Worm (Caenorhabditis elegans) whole organism, early embryonic: ENCODE data around the gene T28A11.13.

Experiments used
- B0310.2 ChIP-seq: sonication (generic microtip); optimal IDR thresholded peaks from 2 replicates; lab custom pipeline; 2016; ENCODE audit warnings: mild to moderate bottlenecking, missing genetic modification characterization, missing compliant biosample characterization
- F13C5.2 ChIP-seq: sonication (generic microtip); optimal IDR thresholded peaks from 2 replicates; lab custom pipeline; 2017; ENCODE audit warnings: mild to moderate bottlenecking, missing genetic modification characterization, inconsistent platforms, missing compliant biosample characterization
- aly-1 ChIP-seq: sonication (generic microtip); optimal IDR thresholded peaks from 2 replicates; lab custom pipeline; 2016; ENCODE audit warnings: missing genetic modification characterization, missing compliant biosample characterization
- ama-1 ChIP-seq: fragments of 150-350 bp; optimal IDR thresholded peaks from 2 replicates; lab custom pipeline; 2014
- ceh-13 ChIP-seq: fragments of 200-800 bp; sonication (Bioruptor generic); optimal IDR thresholded peaks from 2 replicates; lab custom pipeline; 2018; ENCODE audit warnings: mild to moderate bottlenecking, missing genetic modification characterization, missing compliant biosample characterization
- ceh-36 ChIP-seq: sonication (generic microtip); optimal IDR thresholded peaks from 2 replicates; lab custom pipeline; 2016; ENCODE audit warnings: missing genetic modification characterization, inconsistent platforms, missing compliant biosample characterization
- ets-7 ChIP-seq: sonication (generic microtip); optimal IDR thresholded peaks from 2 replicates; lab custom pipeline; 2016; ENCODE audit warnings: missing genotype, missing genetic modification characterization, missing compliant biosample characterization
- flt-1 ChIP-seq: fragments of 200-800 bp; sonication (Bioruptor generic); IDR thresholded peaks from 2 replicates; pipeline ENCODE4 v1.3.6; 2022; ENCODE audit warnings: missing genetic modification characterization, missing compliant biosample characterization
- hmbx-1 ChIP-seq: sonication (generic microtip); optimal IDR thresholded peaks from 2 replicates; lab custom pipeline; 2016; ENCODE audit warnings: mild to moderate bottlenecking, missing genetic modification characterization, missing compliant biosample characterization
- hmg-4 ChIP-seq: fragments of 200-800 bp; sonication (Bioruptor generic); optimal IDR thresholded peaks from 2 replicates; lab custom pipeline; 2018; ENCODE audit warnings: mild to moderate bottlenecking, missing genetic modification characterization, missing compliant biosample characterization
- hnd-1 ChIP-seq: sonication (generic microtip); optimal IDR thresholded peaks from 2 replicates; lab custom pipeline; 2016; ENCODE audit warnings: missing genetic modification characterization, missing compliant biosample characterization
- pes-1 ChIP-seq: fragments of 200-800 bp; sonication (Bioruptor generic); IDR thresholded peaks from 2 replicates; pipeline ENCODE4 v1.3.6; 2022; ENCODE audit warnings: missing genetic modification reagents, missing genetic modification characterization, missing compliant biosample characterization
- scrt-1 ChIP-seq: fragments of 200-800 bp; sonication (Bioruptor generic); IDR thresholded peaks from 2 replicates; pipeline ENCODE4 v1.3.6; 2022; ENCODE audit warnings: missing genetic modification characterization, missing compliant biosample characterization
- sea-1 ChIP-seq: fragments of 200-800 bp; sonication (Bioruptor generic); conservative IDR thresholded peaks from 2 replicates; pipeline ENCODE4 v1.3.6; 2022; ENCODE audit warnings: missing genetic modification characterization, missing compliant biosample characterization
- tbx-11 ChIP-seq: fragments of 200-800 bp; sonication (Bioruptor generic); IDR thresholded peaks from 2 replicates; pipeline ENCODE4 v1.3.6; 2022; ENCODE audit warnings: missing genetic modification characterization, missing compliant biosample characterization
- tbx-37 ChIP-seq: fragments of 200-800 bp; sonication (Bioruptor generic); conservative IDR thresholded peaks from 2 replicates; pipeline ENCODE4 v1.3.6; 2022; ENCODE audit warnings: missing genetic modification reagents, missing genetic modification characterization, missing compliant biosample characterization
- tra-4 ChIP-seq: sonication (generic microtip); optimal IDR thresholded peaks from 2 replicates; lab custom pipeline; 2017; ENCODE audit warnings: missing genetic modification characterization, missing compliant biosample characterization

Gene T28A11.13

DNA sequence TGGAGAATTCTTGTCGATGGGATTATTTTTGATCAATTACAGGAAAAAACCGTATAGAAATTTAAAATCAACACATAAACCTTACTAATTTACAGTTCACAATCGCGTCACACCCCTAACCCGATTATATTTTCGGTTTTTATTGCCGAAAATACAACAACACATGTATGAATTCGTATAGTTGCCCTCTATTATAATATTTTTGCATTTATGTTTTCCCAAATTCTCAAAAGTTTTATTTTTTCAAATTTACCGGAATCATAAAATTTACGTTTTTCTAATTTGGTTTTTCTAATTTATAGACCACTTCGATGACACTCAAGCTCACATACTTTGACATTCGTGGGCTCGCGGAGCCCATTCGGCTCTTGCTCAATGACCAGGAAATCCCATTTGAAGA lies 7.1 kb downstream of the T28A11.13 start, which contains the start of gene gst-23:
TSS of gene gst-23 (plus strand) at position 301 of the 400 bp plus-strand sequence.
- TF ChIP-seq aly-1 (tag; lab: Kevin White, UChicago): no peak
- no peak for TF ChIP-seq F13C5.2 (tag; lab: Kevin White, UChicago)
- TF ChIP-seq sea-1 (GFP tag; lab: Robert Waterston, UW): no peak
- no peak for TF ChIP-seq pes-1 (GFP tag; lab: Robert Waterston, UW)
- no peak for TF ChIP-seq tbx-11 (GFP tag; lab: Robert Waterston, UW)
- no peak for TF ChIP-seq scrt-1 (GFP tag; lab: Robert Waterston, UW)
- no peak for TF ChIP-seq ama-1 (lab: Kevin White, UChicago)
- no peak for TF ChIP-seq hmbx-1 (tag; lab: Kevin White, UChicago)
- no peak for TF ChIP-seq hmg-4 (GFP tag; lab: Kevin White, UChicago)
- no peak for TF ChIP-seq ceh-36 (tag; lab: Kevin White, UChicago)
- no peak for TF ChIP-seq ets-7
- TF ChIP-seq tra-4 (tag; lab: Kevin White, UChicago): no peak
- no peak for TF ChIP-seq flt-1 (GFP tag; lab: Robert Waterston, UW)
- no peak for TF ChIP-seq B0310.2
- no peak for TF ChIP-seq tbx-37
- no peak for TF ChIP-seq ceh-13 (GFP tag; lab: Kevin White, UChicago)
- TF ChIP-seq hnd-1 (tag; lab: Kevin White, UChicago): no peak

DNA sequence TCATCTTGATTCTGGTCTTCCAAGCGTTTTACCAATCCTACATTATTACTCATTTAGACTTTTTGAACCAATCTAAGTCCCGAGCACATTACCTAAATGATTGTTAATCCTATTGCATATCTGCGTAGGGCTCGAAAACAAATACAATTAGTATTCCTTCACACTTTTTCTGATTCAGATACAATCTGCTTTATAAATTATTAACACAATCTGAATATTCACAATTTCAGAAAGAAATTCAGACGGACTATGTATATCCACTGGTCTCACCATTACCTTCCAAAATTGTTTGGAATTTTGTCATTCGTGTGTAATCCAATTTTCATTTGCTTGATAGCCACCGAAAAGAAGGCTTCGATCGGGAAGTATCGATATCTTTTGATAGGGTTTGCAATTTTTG lies 8.9 kb downstream of the T28A11.13 start, which contains the start of gene srj-11:
TSS of gene srj-11 (plus strand) at position 250 of the 400 bp plus-strand sequence.
- TF ChIP-seq hmbx-1 (tag; lab: Kevin White, UChicago) (no peak), ceh-13 (GFP tag; lab: Kevin White, UChicago) (no peak), tbx-11 (GFP tag; lab: Robert Waterston, UW) (no peak), ama-1 (lab: Kevin White, UChicago) (no peak), aly-1 (tag; lab: Kevin White, UChicago) (no peak)

DNA sequence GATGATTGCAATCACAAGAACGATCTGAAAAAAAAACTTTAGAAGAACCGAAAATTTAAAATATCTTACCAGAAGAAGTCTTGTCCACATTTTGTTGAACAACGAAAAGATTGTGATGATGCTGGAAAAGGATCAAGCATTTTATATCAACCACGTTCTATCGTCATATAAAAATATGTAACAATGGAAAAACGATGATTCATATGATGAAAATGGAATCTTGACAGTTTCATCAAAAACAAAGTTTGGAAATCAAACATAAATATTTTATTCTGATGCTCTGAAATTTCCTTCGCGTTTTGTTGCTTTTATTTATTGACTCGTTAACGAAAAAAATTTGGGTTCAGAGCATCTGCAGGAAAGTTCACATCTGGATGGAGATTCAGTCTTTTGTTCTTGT lies 13.4 kb downstream of the T28A11.13 start, which contains the start of the genes K08D9.9 and str-16:
TSS of gene K08D9.9 (minus strand) at position 101 of the 400 bp plus-strand sequence.
TSS of gene str-16 (plus strand) at position 266 of the 400 bp plus-strand sequence.
- TF ChIP-seq tbx-11 (GFP tag; lab: Robert Waterston, UW) (no peak), F13C5.2 (tag; lab: Kevin White, UChicago) (no peak)

DNA sequence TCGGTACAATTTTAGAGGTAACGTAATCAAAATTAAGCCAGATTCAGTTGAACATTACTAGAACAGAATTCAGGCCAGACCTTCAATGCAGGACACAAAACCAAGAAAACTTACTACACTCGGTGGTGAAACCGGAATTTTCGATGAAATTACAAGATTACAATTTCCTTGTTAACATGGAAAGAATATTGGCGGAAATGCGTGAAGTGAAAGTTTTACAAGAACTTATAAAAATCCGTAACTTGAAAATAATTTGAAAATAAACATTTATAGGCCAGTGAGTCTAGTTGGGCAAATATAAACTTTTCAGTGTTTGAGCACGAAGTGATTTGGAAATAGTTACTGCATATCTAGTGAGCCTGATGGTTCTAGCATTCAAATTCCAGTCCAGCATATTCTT lies 15.2 kb downstream of the T28A11.13 start, which contains the start of gene K08D9.6:
TSS of gene K08D9.6 (minus strand) at position 101 of the 400 bp plus-strand sequence.
- TF ChIP-seq tbx-37 (no peak), B0310.2 (no peak), tra-4 (tag; lab: Kevin White, UChicago) (no peak), ceh-13 (GFP tag; lab: Kevin White, UChicago) (no peak), aly-1 (tag; lab: Kevin White, UChicago) (no peak), F13C5.2 (tag; lab: Kevin White, UChicago) (no peak), hmbx-1 (tag; lab: Kevin White, UChicago) (no peak), hmg-4 (GFP tag; lab: Kevin White, UChicago) (no peak), ama-1 (lab: Kevin White, UChicago) (no peak), ceh-36 (tag; lab: Kevin White, UChicago) (no peak), ets-7 (no peak), pes-1 (GFP tag; lab: Robert Waterston, UW) (no peak), scrt-1 (GFP tag; lab: Robert Waterston, UW) (no peak), tbx-11 (GFP tag; lab: Robert Waterston, UW) (no peak), sea-1 (GFP tag; lab: Robert Waterston, UW) (no peak), hnd-1 (tag; lab: Kevin White, UChicago) (no peak)

DNA sequence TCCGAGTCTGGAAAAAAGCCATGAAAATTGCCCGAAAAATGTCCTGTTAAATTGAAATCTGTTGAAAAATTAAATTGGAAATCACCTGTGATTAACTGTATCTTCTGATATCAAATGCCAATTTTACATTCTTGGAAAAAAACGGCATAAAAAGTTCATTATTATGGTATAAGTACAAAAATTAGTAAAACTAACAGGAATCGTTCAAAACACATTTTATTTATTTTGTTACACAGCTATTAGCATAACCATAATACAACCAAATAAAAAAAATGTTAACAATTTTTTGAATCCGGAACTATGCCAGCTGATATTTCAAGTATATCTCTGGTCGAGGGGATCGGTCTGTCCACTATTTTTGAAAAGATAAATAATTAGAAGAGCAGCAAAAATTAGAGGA lies 19.5 kb downstream of the T28A11.13 start, which contains the start of gene K08D9.10:
TSS of gene K08D9.10 (plus strand) at position 301 of the 400 bp plus-strand sequence.
- TF ChIP-seq hmg-4 (GFP tag; lab: Kevin White, UChicago): no peak
- TF ChIP-seq ama-1 (lab: Kevin White, UChicago): no peak
- no peak for TF ChIP-seq aly-1 (tag; lab: Kevin White, UChicago)
- no peak for TF ChIP-seq F13C5.2 (tag; lab: Kevin White, UChicago)
- TF ChIP-seq B0310.2: no peak
- no peak for TF ChIP-seq tra-4 (tag; lab: Kevin White, UChicago)
- no peak for TF ChIP-seq tbx-11 (GFP tag; lab: Robert Waterston, UW)
- TF ChIP-seq hnd-1 (tag; lab: Kevin White, UChicago): no peak
- TF ChIP-seq pes-1 (GFP tag; lab: Robert Waterston, UW): no peak
- no peak for TF ChIP-seq hmbx-1 (tag; lab: Kevin White, UChicago)
- TF ChIP-seq flt-1 (GFP tag; lab: Robert Waterston, UW): no peak
- no peak for TF ChIP-seq scrt-1 (GFP tag; lab: Robert Waterston, UW)
- TF ChIP-seq ceh-36 (tag; lab: Kevin White, UChicago): no peak

DNA sequence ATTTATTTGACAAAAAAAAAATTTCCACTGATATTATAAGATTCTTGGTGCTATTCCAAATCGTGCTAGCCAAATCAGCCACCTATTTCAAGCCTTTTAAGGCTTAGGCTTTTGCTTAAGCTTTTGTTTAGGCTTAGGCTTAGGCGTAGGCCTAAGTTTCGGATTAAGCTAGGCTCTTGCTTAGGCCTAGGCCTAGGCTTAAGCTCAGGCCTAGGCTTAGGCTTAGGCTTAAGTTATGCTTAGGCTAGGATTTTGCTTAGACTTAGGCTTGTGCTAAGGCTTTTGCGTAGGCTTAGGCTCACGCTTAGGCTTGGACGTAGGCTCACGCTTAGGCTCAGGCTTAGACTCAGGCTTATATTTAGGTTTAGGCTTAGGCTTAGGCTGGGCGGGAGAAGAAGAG lies 19.9 kb downstream of the T28A11.13 start:
- TF ChIP-seq hnd-1 (tag; lab: Kevin White, UChicago) (no peak), flt-1 (GFP tag; lab: Robert Waterston, UW) (no peak), sea-1 (GFP tag; lab: Robert Waterston, UW) (no peak), tra-4 (tag; lab: Kevin White, UChicago) (no peak), ceh-13 (GFP tag; lab: Kevin White, UChicago) (no peak), ceh-36 (tag; lab: Kevin White, UChicago) (peak; percentile 62)

DNA sequence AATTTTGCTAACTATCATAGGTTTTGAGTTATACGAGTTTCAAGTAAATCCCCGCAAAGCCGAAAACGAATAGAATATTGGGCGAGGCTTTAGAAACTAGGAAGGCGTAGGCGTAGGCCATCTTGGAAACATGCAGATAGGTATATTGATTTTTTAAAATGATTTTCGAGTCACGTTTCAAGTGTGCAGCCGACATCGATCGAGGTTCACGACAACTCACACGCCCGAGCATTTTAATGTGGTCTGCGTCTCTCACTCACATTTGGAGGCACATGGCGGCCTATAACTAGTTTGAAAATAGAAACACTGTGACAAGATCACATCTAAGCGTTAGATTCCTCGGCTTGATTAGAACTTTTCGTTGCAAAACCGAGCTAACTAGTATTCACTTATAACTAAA lies 22.7 kb downstream of the T28A11.13 start, which contains the start of gene K08D9.2:
TSS of gene K08D9.2 (plus strand) at position 301 of the 400 bp plus-strand sequence.
- no peak for TF ChIP-seq pes-1 (GFP tag; lab: Robert Waterston, UW)
- TF ChIP-seq tbx-37: no peak
- no peak for TF ChIP-seq ets-7
